Fruit fly (Drosophila melanogaster) whole organism, pupa: ENCODE measurements around the gene PH4alphaSG1.

ENCODE experiments used
- CG12605 ChIP-seq: fragments of 200-800 bp; sonication (Bioruptor generic); IDR thresholded peaks from 2 replicates; pipeline ENCODE4 v1.3.6; 2022; ENCODE audit warnings: missing biosample characterization, missing genetic modification characterization
- CG14655 ChIP-seq: fragments of 200-800 bp; sonication (Bioruptor generic); optimal IDR thresholded peaks from 3 replicates; lab custom pipeline; 2017; ENCODE audit warnings: mild to moderate bottlenecking, missing biosample characterization, missing genetic modification reagents, missing genetic modification characterization
- CG34367 ChIP-seq: fragments of 200-800 bp; sonication (Bioruptor generic); optimal IDR thresholded peaks from 2 replicates; lab custom pipeline; 2018; ENCODE audit warnings: missing biosample characterization, mild to moderate bottlenecking, missing genetic modification characterization

dm6 chr3R:30528692-30529305 lies 23.3 kb upstream of the PH4alphaSG1 start:
- TF ChIP-seq CG34367 (tag; lab: Kevin White, UChicago) = no peak
- TF ChIP-seq CG14655 = peak; percentile 0
- TF ChIP-seq CG12605 (GFP tag; lab: Robert Waterston, UW) = no peak
